Worm (Caenorhabditis elegans): ENCODE results near the gene ben-1.

DNA sequence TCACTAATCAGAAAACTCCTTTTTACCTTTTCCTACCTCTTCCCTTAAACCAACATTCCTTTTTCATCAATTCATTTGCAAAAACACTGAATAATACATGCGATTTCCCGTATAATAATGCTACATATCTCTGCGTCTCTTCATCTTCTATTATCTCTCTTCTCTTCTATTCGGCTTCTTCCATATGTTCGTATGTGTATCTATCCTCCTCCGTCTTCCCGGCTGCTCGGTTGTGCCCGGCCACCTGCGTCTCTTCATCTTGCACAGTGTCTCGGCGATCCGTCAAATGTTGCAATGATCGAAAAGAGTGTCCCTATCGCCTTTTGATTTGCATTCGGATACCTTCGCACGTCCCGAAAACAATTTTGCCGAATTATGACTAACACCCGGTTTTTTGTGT, 41.9 kb upstream of the ben-1 start:
- TF ChIP-seq ztf-23 (GFP tag; IDR thresholded peaks at IDR 0.05) (no peak), tab-1 (GFP tag; IDR thresholded peaks at IDR 0.05) (no peak), klf-2 (GFP tag; conservative IDR thresholded peaks at IDR 0.05) (no peak), flt-1 (GFP tag; IDR thresholded peaks at IDR 0.05) (no peak), T22C8.4 (GFP tag; IDR thresholded peaks at IDR 0.05) (no peak), ztf-29 (GFP tag; IDR thresholded peaks at IDR 0.05) (no peak), med-1 (GFP tag; optimal IDR thresholded peaks at IDR 0.05; ENCODE audit: insufficient read depth) (no peak), cog-1 (tag; optimal IDR thresholded peaks at IDR 0.05) (no peak)

Measured in whole organism, midembryonic.